Worm (Caenorhabditis elegans) whole organism, young adult: Measurements from ENCODE around the gene dao-4.
A peak's percentile ranks its signal among the peaks of the same experiment; 100 is the strongest.

Experiments used
- B0019.2 ChIP-seq: fragments of 200-800 bp; sonication (Bioruptor generic); conservative IDR thresholded peaks from 2 replicates; pipeline ENCODE4 v1.3.6; 2022; ENCODE audit warnings: missing genetic modification reagents, missing genetic modification characterization, missing compliant biosample characterization
- D2030.7 ChIP-seq: fragments of 200-800 bp; sonication (Bioruptor generic); IDR thresholded peaks from 2 replicates; pipeline ENCODE4 v1.3.6; 2022; ENCODE audit warnings: missing genetic modification reagents, missing genetic modification characterization, missing compliant biosample characterization
- F22D6.2 ChIP-seq: sonication (generic microtip); optimal IDR thresholded peaks from 2 replicates; lab custom pipeline; 2016; ENCODE audit warnings: mild to moderate bottlenecking, missing genetic modification characterization, missing compliant biosample characterization
- F37B4.10 ChIP-seq: fragments of 200-800 bp; sonication (Bioruptor generic); IDR thresholded peaks from 2 replicates; pipeline ENCODE4 v1.3.6; 2022; ENCODE audit warnings: missing genetic modification characterization, missing compliant biosample characterization
- F55B11.4 ChIP-seq: sonication (generic microtip); optimal IDR thresholded peaks from 2 replicates; lab custom pipeline; 2016; ENCODE audit warnings: missing compliant biosample characterization, missing genetic modification characterization, borderline replicate concordance; ENCODE audit not compliant: insufficient read depth
- F57A8.1 ChIP-seq: fragments of 200-800 bp; sonication (Bioruptor generic); optimal IDR thresholded peaks from 2 replicates; lab custom pipeline; 2018; ENCODE audit warnings: mild to moderate bottlenecking, missing genetic modification characterization, moderate library complexity, missing compliant biosample characterization
- Y53G8AR.9 ChIP-seq: fragments of 200-800 bp; sonication (Bioruptor generic); conservative IDR thresholded peaks from 2 replicates; pipeline ENCODE4 v1.3.6; 2022; ENCODE audit warnings: missing genetic modification reagents, missing genetic modification characterization, missing compliant biosample characterization
- Y95B8A.8 ChIP-seq: fragments of 200-800 bp; sonication (Bioruptor generic); IDR thresholded peaks from 2 replicates; pipeline ENCODE4 v1.3.6; 2022; ENCODE audit warnings: missing genetic modification reagents, missing genetic modification characterization, missing compliant biosample characterization
- akir-1 ChIP-seq: fragments of 200-800 bp; sonication (Bioruptor generic); optimal IDR thresholded peaks from 2 replicates; lab custom pipeline; 2018; ENCODE audit warnings: mild to moderate bottlenecking, missing genetic modification characterization, moderate library complexity, missing compliant biosample characterization
- aptf-3 ChIP-seq: fragments of 200-800 bp; sonication (Bioruptor generic); IDR thresholded peaks from 2 replicates; pipeline ENCODE4 v1.3.6; 2022; ENCODE audit warnings: missing genetic modification characterization, missing compliant biosample characterization
- athp-1 ChIP-seq: sonication (generic microtip); optimal IDR thresholded peaks from 2 replicates; lab custom pipeline; 2017; ENCODE audit warnings: mild to moderate bottlenecking, missing genetic modification characterization, missing compliant biosample characterization
- ceh-58 ChIP-seq: fragments of 200-800 bp; sonication (Bioruptor generic); IDR thresholded peaks from 2 replicates; pipeline ENCODE4 v1.3.6; 2022; ENCODE audit warnings: missing genetic modification characterization, missing compliant biosample characterization
- ceh-79 ChIP-seq: sonication (generic microtip); optimal IDR thresholded peaks from 2 replicates; lab custom pipeline; 2017; ENCODE audit warnings: mild to moderate bottlenecking, missing genetic modification characterization, missing compliant biosample characterization
- dox-1 ChIP-seq: fragments of 200-800 bp; sonication (Bioruptor generic); IDR thresholded peaks from 2 replicates; pipeline ENCODE4 v1.3.6; 2022; ENCODE audit warnings: missing genetic modification reagents, missing genetic modification characterization, missing compliant biosample characterization
- dpl-1 ChIP-seq: fragments of 150-350 bp; optimal IDR thresholded peaks from 2 replicates; lab custom pipeline; 2014; ENCODE audit warnings: missing biosample characterization, missing genetic modification reagents, missing genetic modification characterization
- egl-44 ChIP-seq: fragments of 200-800 bp; sonication (Bioruptor generic); IDR thresholded peaks from 2 replicates; pipeline ENCODE4 v1.3.6; 2022; ENCODE audit warnings: missing genetic modification reagents, missing genetic modification characterization, missing compliant biosample characterization
- egrh-3 ChIP-seq: fragments of 200-800 bp; sonication (Bioruptor generic); IDR thresholded peaks from 2 replicates; pipeline ENCODE4 v1.3.6; 2022; ENCODE audit warnings: missing genetic modification reagents, missing genetic modification characterization, missing compliant biosample characterization
- ekl-4 ChIP-seq: fragments of 200-800 bp; sonication (Bioruptor generic); IDR thresholded peaks from 2 replicates; pipeline ENCODE4 v1.3.6; 2022; ENCODE audit warnings: missing genetic modification reagents, missing genetic modification characterization, missing compliant biosample characterization
- hmg-20 ChIP-seq: fragments of 200-800 bp; sonication (Bioruptor generic); IDR thresholded peaks from 2 replicates; pipeline ENCODE4 v1.3.6; 2022; ENCODE audit warnings: missing genetic modification reagents, missing genetic modification characterization, missing compliant biosample characterization
- lag-1 ChIP-seq: fragments of 200-800 bp; sonication (Bioruptor generic); IDR thresholded peaks from 2 replicates; pipeline ENCODE4 v1.3.6; 2022; ENCODE audit warnings: missing genetic modification reagents, missing genetic modification characterization, missing compliant biosample characterization
- let-526 ChIP-seq: fragments of 200-800 bp; sonication (Bioruptor generic); IDR thresholded peaks from 2 replicates; pipeline ENCODE4 v1.3.6; 2022; ENCODE audit warnings: missing genetic modification reagents, missing genetic modification characterization, missing compliant biosample characterization
- lin-26 ChIP-seq: fragments of 200-800 bp; sonication (Bioruptor generic); IDR thresholded peaks from 2 replicates; pipeline ENCODE4 v1.3.6; 2022; ENCODE audit warnings: missing genetic modification reagents, missing genetic modification characterization, missing compliant biosample characterization
- lir-1 ChIP-seq: fragments of 200-800 bp; sonication (Bioruptor generic); conservative IDR thresholded peaks from 2 replicates; pipeline ENCODE4 v1.3.6; 2022; ENCODE audit warnings: missing genetic modification reagents, missing genetic modification characterization, missing compliant biosample characterization
- madf-10 ChIP-seq: sonication (generic microtip); optimal IDR thresholded peaks from 2 replicates; lab custom pipeline; 2016; ENCODE audit warnings: mild to moderate bottlenecking, missing genetic modification characterization, missing compliant biosample characterization
- madf-6 ChIP-seq: fragments of 200-800 bp; sonication (Bioruptor generic); IDR thresholded peaks from 2 replicates; pipeline ENCODE4 v1.3.6; 2022; ENCODE audit warnings: missing genetic modification reagents, missing genetic modification characterization, missing compliant biosample characterization
- mcd-1 ChIP-seq: fragments of 200-800 bp; sonication (Bioruptor generic); IDR thresholded peaks from 2 replicates; pipeline ENCODE4 v1.3.6; 2022; ENCODE audit warnings: missing genetic modification reagents, missing genetic modification characterization, missing compliant biosample characterization
- mel-28 ChIP-seq: sonication (generic microtip); optimal IDR thresholded peaks from 2 replicates; lab custom pipeline; 2016; ENCODE audit warnings: borderline replicate concordance, mild to moderate bottlenecking, missing genetic modification characterization, missing compliant biosample characterization
- mes-4 ChIP-seq: sonication (generic microtip); optimal IDR thresholded peaks from 2 replicates; lab custom pipeline; 2016; ENCODE audit warnings: missing genotype, missing genetic modification characterization, missing compliant biosample characterization
- nfyb-1 ChIP-seq: fragments of 200-800 bp; sonication (Bioruptor generic); IDR thresholded peaks from 2 replicates; pipeline ENCODE4 v1.3.6; 2022; ENCODE audit warnings: missing genetic modification reagents, missing genetic modification characterization, missing compliant biosample characterization
- pbrm-1 ChIP-seq: fragments of 200-800 bp; sonication (Bioruptor generic); IDR thresholded peaks from 2 replicates; pipeline ENCODE4 v1.3.6; 2022; ENCODE audit warnings: missing genetic modification reagents, missing genetic modification characterization, missing compliant biosample characterization
- rpc-1 ChIP-seq, 2 experiments: fragments of 150-350 bp in 1 of 2; sonication (generic microtip) in 1 of 2; optimal IDR thresholded peaks; 2 replicates each; lab custom pipeline; 2014 to 2018; ENCODE audit warnings: missing biosample characterization in 1 of 2, missing genetic modification characterization in 1 of 2, missing genetic modification reagents in 1 of 2, missing genotype in 1 of 2
- snpc-1.3 ChIP-seq: sonication (generic microtip); optimal IDR thresholded peaks from 2 replicates; lab custom pipeline; 2017; ENCODE audit warnings: missing genetic modification characterization, mild to moderate bottlenecking, missing compliant biosample characterization, antibody characterized with exemption, moderate library complexity, missing genotype, missing genetic modification reagents; ENCODE audit not compliant: insufficient read depth
- snpc-4 ChIP-seq, 5 experiments: fragments of 150-350 bp in 1 of 5; sonication (generic microtip) in 4 of 5; optimal IDR thresholded peaks; 2 replicates each; lab custom pipeline; 2014 to 2018; ENCODE audit warnings: missing genetic modification characterization in 5 of 5, missing biosample characterization in 3 of 5, antibody characterized with exemption in 2 of 5, mild to moderate bottlenecking in 2 of 5, missing compliant biosample characterization in 2 of 5, missing genotype in 2 of 5, moderate library complexity in 2 of 5, missing genetic modification reagents in 1 of 5
- xnd-1 ChIP-seq: sonication (generic microtip); optimal IDR thresholded peaks from 2 replicates; lab custom pipeline; 2016; ENCODE audit warnings: missing genotype, missing genetic modification reagents, missing genetic modification characterization, missing compliant biosample characterization
- zfh-2 ChIP-seq: fragments of 200-800 bp; sonication (Bioruptor generic); conservative IDR thresholded peaks from 2 replicates; pipeline ENCODE4 v1.3.6; 2022; ENCODE audit warnings: missing genetic modification reagents, missing genetic modification characterization, missing compliant biosample characterization
- ztf-18 ChIP-seq: sonication (generic microtip); optimal IDR thresholded peaks from 2 replicates; lab custom pipeline; 2016; ENCODE audit warnings: missing genotype, mild to moderate bottlenecking, missing genetic modification characterization, missing compliant biosample characterization

Gene dao-4

DNA sequence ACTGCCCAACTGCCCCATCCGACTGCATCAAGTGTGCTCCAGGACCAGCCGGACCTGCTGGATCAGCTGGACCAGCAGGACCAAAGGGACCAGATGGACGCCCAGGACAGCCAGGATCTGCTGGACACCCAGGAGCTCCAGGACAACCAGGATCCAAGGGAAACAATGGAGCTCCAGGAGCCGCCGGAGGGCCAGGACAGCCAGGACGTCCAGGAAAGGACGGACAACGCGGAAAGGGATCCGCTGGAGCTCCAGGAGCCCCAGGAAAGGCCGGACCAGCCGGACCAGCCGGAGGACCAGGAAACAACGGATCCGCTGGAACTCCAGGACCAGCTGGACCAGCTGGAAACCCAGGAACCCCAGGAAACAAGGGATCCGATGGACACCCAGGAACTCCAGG, 3.0 kb downstream of the dao-4 start:
- TF ChIP-seq F57A8.1 (GFP tag; lab: Kevin White, UChicago) (no peak), egrh-3 (GFP tag; lab: Robert Waterston, UW) (peak; percentile 96), snpc-1.3 (tag; lab: Kevin White, UChicago) (no peak), F22D6.2 (tag; lab: Kevin White, UChicago) (no peak), nfyb-1 (GFP tag; lab: Robert Waterston, UW) (no peak), dox-1 (GFP tag; lab: Robert Waterston, UW) (peak; percentile 43; the same call in 1 of the 2 replicates), zfh-2 (GFP tag; lab: Robert Waterston, UW) (peak; percentile 94), mes-4 (tag; lab: Kevin White, UChicago) (peak; percentile 0), dpl-1 (GFP tag; lab: Kevin White, UChicago) (no peak), F37B4.10 (GFP tag; lab: Robert Waterston, UW) (0 out of 2 replicates have a peak, but pooled peaks have one; percentile 60)

DNA sequence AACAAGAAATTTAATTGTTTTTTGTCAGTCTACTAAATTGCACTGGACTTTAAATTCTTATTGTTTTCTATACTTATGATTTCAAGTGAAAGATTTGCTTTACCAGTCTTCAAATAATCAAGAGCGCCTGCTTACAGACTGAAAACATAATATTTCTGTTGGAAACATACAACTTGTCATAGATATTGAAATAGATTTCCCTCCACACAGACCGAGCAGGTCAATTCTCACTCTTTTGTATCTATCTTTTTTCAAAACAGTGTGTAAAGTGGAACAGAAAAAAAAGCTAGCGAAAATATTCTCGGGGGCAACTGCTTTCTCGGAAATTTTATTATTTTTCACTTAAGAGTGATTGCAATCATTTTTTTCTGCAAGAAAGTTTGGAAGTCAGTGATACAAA, 3.5 kb downstream of the dao-4 start:
- TF ChIP-seq lag-1 (GFP tag; lab: Robert Waterston, UW): no peak
- TF ChIP-seq ceh-79 (tag; lab: Kevin White, UChicago): no peak
- no peak for TF ChIP-seq F37B4.10 (GFP tag; lab: Robert Waterston, UW)
- TF ChIP-seq rpc-1 (optimal IDR thresholded peaks at IDR 0.05; lab: Kevin White, UChicago): no peak
- TF ChIP-seq rpc-1 (tag; optimal IDR thresholded peaks at IDR 0.05; lab: Kevin White, UChicago): no peak
- no peak for TF ChIP-seq mel-28
- TF ChIP-seq F55B11.4 (tag; lab: Kevin White, UChicago): no peak
- TF ChIP-seq athp-1 (tag; lab: Kevin White, UChicago): no peak
- TF ChIP-seq Y53G8AR.9: no peak
- TF ChIP-seq F22D6.2 (tag; lab: Kevin White, UChicago): no peak
- TF ChIP-seq snpc-4 (GFP tag; optimal IDR thresholded peaks at IDR 0.05; lab: Kevin White, UChicago): no peak
- no peak for TF ChIP-seq snpc-4 (tag; optimal IDR thresholded peaks at IDR 0.05; lab: Kevin White, UChicago)
- TF ChIP-seq mcd-1: no peak
- TF ChIP-seq D2030.7 (GFP tag; lab: Robert Waterston, UW): no peak
- TF ChIP-seq egl-44 (GFP tag; lab: Robert Waterston, UW): no peak
- no peak for TF ChIP-seq Y95B8A.8 (GFP tag; lab: Robert Waterston, UW)
- no peak for TF ChIP-seq lin-26
- TF ChIP-seq pbrm-1 (GFP tag; lab: Robert Waterston, UW): no peak
- no peak for TF ChIP-seq egrh-3 (GFP tag; lab: Robert Waterston, UW)
- no peak for TF ChIP-seq akir-1 (GFP tag; lab: Kevin White, UChicago)
- TF ChIP-seq xnd-1: no peak

DNA sequence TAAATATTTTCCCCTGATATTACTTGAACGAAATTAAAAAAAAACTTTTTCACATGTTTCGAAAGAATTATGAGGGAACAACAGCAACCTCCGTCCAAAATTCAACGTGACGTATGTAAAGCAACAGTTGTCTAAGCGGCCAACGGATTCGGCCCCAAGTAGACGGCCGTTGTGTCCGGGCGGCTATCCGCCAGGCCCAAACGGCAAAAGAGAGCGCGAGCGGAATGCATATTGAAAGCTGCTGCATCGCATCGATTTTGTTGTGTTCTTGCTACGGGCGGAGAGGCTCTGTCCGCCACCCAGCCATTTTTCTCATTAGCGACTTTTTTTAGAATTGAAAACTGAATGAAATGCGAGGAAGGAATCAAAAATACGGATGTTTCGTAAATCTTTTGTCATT, 4.1 kb downstream of the dao-4 start:
- no peak for TF ChIP-seq aptf-3 (GFP tag; lab: Robert Waterston, UW)
- peak; percentile 55 for TF ChIP-seq zfh-2 (GFP tag; lab: Robert Waterston, UW)

DNA sequence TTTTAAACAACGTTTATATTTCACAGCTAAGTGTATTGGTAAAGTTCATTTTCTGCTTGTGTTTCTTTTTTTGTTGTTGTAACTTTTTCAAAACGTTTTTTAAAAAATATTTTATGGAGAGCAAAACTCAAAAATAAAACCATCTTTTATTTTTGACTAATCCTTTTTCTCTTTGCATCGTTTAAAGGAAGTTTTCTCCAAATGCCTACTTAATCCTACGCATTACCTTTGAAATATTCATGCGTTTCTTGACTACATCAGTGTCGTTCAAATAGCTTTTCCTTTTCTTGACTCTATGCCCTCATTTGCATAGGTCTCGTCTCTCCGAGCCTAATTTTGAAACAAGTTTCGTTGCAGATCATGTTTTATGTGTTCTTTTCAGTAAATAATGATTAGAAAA, 6.0 kb downstream of the dao-4 start:
- TF ChIP-seq egrh-3 (GFP tag; lab: Robert Waterston, UW) (no peak), ztf-18 (no peak), hmg-20 (GFP tag; lab: Robert Waterston, UW) (no peak), let-526 (GFP tag; lab: Robert Waterston, UW) (no peak), ekl-4 (GFP tag; lab: Robert Waterston, UW) (no peak), B0019.2 (GFP tag; lab: Robert Waterston, UW) (no peak), lir-1 (GFP tag; lab: Robert Waterston, UW) (no peak), madf-10 (tag; lab: Kevin White, UChicago) (no peak), ceh-58 (GFP tag; lab: Robert Waterston, UW) (no peak), madf-6 (GFP tag; lab: Robert Waterston, UW) (no peak)
